Worm (Caenorhabditis elegans): ENCODE data around the gene stg-2.

Gene stg-2

DNA sequence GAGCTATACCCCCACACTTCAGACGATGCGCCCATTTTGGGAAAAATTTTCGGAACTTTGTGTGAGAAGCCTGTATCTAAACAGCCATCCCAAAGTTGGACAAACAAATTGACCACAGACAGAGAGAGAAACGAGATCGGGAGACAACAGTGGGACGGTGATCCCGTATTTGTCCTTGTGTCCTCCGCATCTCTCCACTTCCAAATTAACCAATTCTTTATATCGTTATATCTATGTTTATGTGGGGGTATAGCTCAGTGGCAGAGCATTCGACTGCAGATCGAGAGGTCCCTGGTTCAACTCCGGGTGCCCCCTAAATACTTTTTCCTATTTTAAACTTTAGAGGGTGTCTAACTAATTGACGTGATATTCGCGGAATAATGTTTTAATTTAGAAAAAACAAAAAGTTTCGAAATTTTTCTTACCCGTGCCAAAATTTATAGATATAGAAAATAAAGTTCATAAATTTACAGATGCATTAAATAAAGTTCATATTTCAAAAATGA lies 5.0 kb downstream of the stg-2 start (continued):
- TF ChIP-seq dve-1 (tag; optimal IDR thresholded peaks at IDR 0.05; ENCODE audit: insufficient read depth) (peak; percentile 31), F49E8.2 (tag; optimal IDR thresholded peaks at IDR 0.05; ENCODE audit: borderline replicate concordance) (peak; percentile 58), mxl-2 (GFP tag; conservative IDR thresholded peaks at IDR 0.05) (no peak), Y105C5A.15 (GFP tag; IDR thresholded peaks at IDR 0.05) (peak; percentile 71; the same call in 1 of the 2 replicates), Y75B8A.6 (GFP tag; IDR thresholded peaks at IDR 0.05) (no peak), ztf-7 (tag; optimal IDR thresholded peaks at IDR 0.05) (no peak), nhr-237 (tag; optimal IDR thresholded peaks at IDR 0.05) (no peak)

DNA sequence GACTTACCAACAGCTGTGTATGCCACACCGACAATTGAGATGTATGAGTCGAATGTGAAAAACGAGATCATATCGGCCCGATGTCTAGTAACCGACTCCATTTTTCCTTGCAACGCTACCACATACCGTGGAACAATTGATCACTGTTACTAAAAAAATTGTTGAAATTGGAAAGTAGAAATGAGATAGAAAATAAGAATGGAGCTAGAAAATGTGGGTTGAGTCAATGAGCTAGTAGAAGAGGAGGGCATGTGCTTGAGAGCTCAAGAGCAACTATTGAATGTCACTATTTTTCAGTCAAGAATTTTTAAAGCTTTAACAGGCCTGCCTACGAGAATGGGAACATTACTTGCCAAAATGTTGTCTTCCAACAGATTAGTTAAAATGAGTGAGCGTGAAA lies 18.6 kb downstream of the stg-2 start, which contains the start of gene K01A12.3:
K01A12.3 (minus strand) TSS at position 101 of the 400 bp plus-strand sequence.
- peak in 1 of 2 experiments; percentile 12 for TF ChIP-seq unc-62 (GFP tag; optimal IDR thresholded peaks at IDR 0.05 in 1 of 2)
- no peak for TF ChIP-seq unc-62 (tag; optimal IDR thresholded peaks at IDR 0.05)
- TF ChIP-seq saeg-2 (GFP tag; IDR thresholded peaks at IDR 0.05) = no peak
- no peak for TF ChIP-seq Y5F2A.4 (GFP tag; optimal IDR thresholded peaks at IDR 0.05)
- TF ChIP-seq R02D3.7 (tag; optimal IDR thresholded peaks at IDR 0.05) = no peak
- no peak for TF ChIP-seq unc-130 (GFP tag; optimal IDR thresholded peaks at IDR 0.05)
- no peak for TF ChIP-seq ZK546.5 (tag; optimal IDR thresholded peaks at IDR 0.05)
- no peak for TF ChIP-seq nhr-28 (tag; optimal IDR thresholded peaks at IDR 0.05)

DNA sequence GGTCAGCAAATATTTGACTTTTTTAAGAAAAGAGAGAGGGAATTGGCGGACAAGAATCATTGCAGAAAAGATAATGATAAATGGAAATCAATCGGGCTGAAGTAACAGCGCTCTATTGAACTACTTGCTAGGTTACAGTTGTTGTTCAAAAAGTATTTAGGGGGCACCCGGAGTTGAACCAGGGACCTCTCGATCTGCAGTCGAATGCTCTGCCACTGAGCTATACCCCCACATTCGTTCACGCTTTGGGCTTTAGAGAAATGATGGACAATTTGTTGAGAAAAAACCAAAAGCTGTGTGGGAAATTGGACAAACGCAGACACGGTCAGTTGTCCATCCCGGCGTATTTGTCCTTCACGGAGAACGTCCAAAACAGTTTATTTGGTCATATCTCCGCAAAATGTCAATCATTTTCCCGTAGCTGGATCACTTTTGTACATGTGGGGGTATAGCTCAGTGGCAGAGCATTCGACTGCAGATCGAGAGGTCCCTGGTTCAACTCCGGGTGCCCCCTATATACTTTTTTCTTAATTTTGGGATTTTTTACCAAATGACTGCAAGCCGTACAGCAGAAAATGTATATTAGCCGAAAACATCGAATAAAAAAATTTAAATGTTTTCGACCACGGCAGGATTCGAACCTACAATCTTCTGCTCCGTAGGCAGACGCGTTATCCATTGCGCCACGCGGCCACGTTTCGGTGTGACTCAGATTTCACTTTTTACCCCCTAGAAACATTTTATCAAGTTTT lies 19.7 kb downstream of the stg-2 start:
- TF ChIP-seq Y5F2A.4 (GFP tag; optimal IDR thresholded peaks at IDR 0.05) (no peak), lin-13 (GFP tag; optimal IDR thresholded peaks at IDR 0.05) (peak; percentile 44), lir-3 (tag; optimal IDR thresholded peaks at IDR 0.05) (peak; percentile 55), pha-4 (GFP tag; IDR thresholded peaks at IDR 0.05) (peak; percentile 79), pha-4 (tag; optimal IDR thresholded peaks at IDR 0.05) (no peak), hif-1 (tag; optimal IDR thresholded peaks at IDR 0.05) (no peak), ztf-7 (tag; optimal IDR thresholded peaks at IDR 0.05) (peak; percentile 15), unc-39 (tag; optimal IDR thresholded peaks at IDR 0.05) (no peak), attf-4 (tag; optimal IDR thresholded peaks at IDR 0.05) (no peak), nhr-111 (GFP tag; optimal IDR thresholded peaks at IDR 0.05) (no peak), php-3 (GFP tag; IDR thresholded peaks at IDR 0.05) (0 out of 2 replicates have a peak, but pooled peaks have one; percentile 35), T20F7.1 (GFP tag; optimal IDR thresholded peaks at IDR 0.05) (peak; percentile 44), snpc-1.2 (GFP tag; IDR thresholded peaks at IDR 0.05) (peak; percentile 84), F26F4.8 (GFP tag; conservative IDR thresholded peaks at IDR 0.05) (0 out of 2 replicates have a peak, but pooled peaks have one; percentile 57), ctbp-1 (GFP tag; IDR thresholded peaks at IDR 0.05) (peak; percentile 67), nhr-10 (tag; optimal IDR thresholded peaks at IDR 0.05) (peak; percentile 21), T26A8.4 (GFP tag; IDR thresholded peaks at IDR 0.05) (peak; percentile 89), ceh-20 (GFP tag; IDR thresholded peaks at IDR 0.05) (0 out of 2 replicates have a peak, but pooled peaks have one; percentile 40), F49E8.2 (tag; optimal IDR thresholded peaks at IDR 0.05; ENCODE audit: borderline replicate concordance) (peak; percentile 32), fkh-10 (GFP tag; optimal IDR thresholded peaks at IDR 0.05) (no peak), mdl-1 (tag; optimal IDR thresholded peaks at IDR 0.05) (no peak), tag-97 (GFP tag; IDR thresholded peaks at IDR 0.05) (no peak), lin-29 (GFP tag; IDR thresholded peaks at IDR 0.05) (no peak), unc-130 (GFP tag; optimal IDR thresholded peaks at IDR 0.05) (peak; percentile 2), Y75B8A.6 (GFP tag; IDR thresholded peaks at IDR 0.05) (no peak), madf-9 (GFP tag; conservative IDR thresholded peaks at IDR 0.05) (peak; percentile 52), fos-1 (tag; optimal IDR thresholded peaks at IDR 0.05) (no peak), aha-1 (tag) (peak; percentile 99), egl-27 (tag; optimal IDR thresholded peaks at IDR 0.05) (no peak), rbr-2 (tag; optimal IDR thresholded peaks at IDR 0.05) (peak; percentile 56), daf-16 (GFP tag; optimal IDR thresholded peaks at IDR 0.05) (peak; percentile 8 to 46), daf-16 (tag; optimal IDR thresholded peaks at IDR 0.05) (peak; percentile 67), lin-38 (GFP tag; IDR thresholded peaks at IDR 0.05) (peak; percentile 79), ceh-44 (GFP tag; IDR thresholded peaks at IDR 0.05) (peak; percentile 36; the same call in 1 of the 2 replicates), hlh-30 (tag; optimal IDR thresholded peaks at IDR 0.05; ENCODE audit: insufficient read depth) (peak; percentile 37), F44E2.7 (GFP tag; IDR thresholded peaks at IDR 0.05) (peak; percentile 57; the same call in 1 of the 2 replicates)

Measured in whole organism, L4 larva.